Worm (Caenorhabditis elegans) whole organism, L4 larva: ENCODE results near the gene sup-18.
A peak's percentile ranks its signal among the peaks of the same experiment; 100 is the strongest.

Experiments used
- D1046.2 ChIP-seq: fragments of 200-800 bp; sonication (Bioruptor generic); IDR thresholded peaks from 2 replicates; pipeline ENCODE4 v1.3.6; 2022; ENCODE audit warnings: missing genetic modification characterization, missing compliant biosample characterization
- F10B5.3 ChIP-seq: sonication (generic microtip); optimal IDR thresholded peaks from 2 replicates; lab custom pipeline; 2016; ENCODE audit warnings: mild to moderate bottlenecking, missing genetic modification characterization, missing compliant biosample characterization
- F26F4.8 ChIP-seq: fragments of 200-800 bp; sonication (Bioruptor generic); conservative IDR thresholded peaks from 2 replicates; pipeline ENCODE4 v1.3.6; 2022; ENCODE audit warnings: missing genetic modification characterization, missing compliant biosample characterization
- F37D6.2 ChIP-seq: sonication (generic microtip); optimal IDR thresholded peaks from 2 replicates; lab custom pipeline; 2016; ENCODE audit warnings: mild to moderate bottlenecking, missing genetic modification characterization, missing compliant biosample characterization
- F44E2.7 ChIP-seq: fragments of 200-800 bp; sonication (Bioruptor generic); IDR thresholded peaks from 2 replicates; pipeline ENCODE4 v2.1.2; 2022; ENCODE audit warnings: missing genetic modification characterization, missing compliant biosample characterization
- R02D3.7 ChIP-seq: fragments of 150-350 bp; sonication (generic microtip); optimal IDR thresholded peaks from 3 replicates; lab custom pipeline; 2014; ENCODE audit warnings: missing biosample characterization, missing genetic modification characterization
- T26A8.4 ChIP-seq: fragments of 200-800 bp; sonication (Bioruptor generic); IDR thresholded peaks from 2 replicates; pipeline ENCODE4 v1.3.6; 2022; ENCODE audit warnings: missing genetic modification characterization, missing compliant biosample characterization
- Y105C5A.15 ChIP-seq: fragments of 200-800 bp; sonication (Bioruptor generic); IDR thresholded peaks from 2 replicates; pipeline ENCODE4 v1.3.6; 2022; ENCODE audit warnings: missing genetic modification characterization, missing compliant biosample characterization
- aha-1 ChIP-seq: fragments of 150-350 bp; peaks from one replicate; lab custom pipeline; 2014; ENCODE audit warnings: missing biosample characterization, missing genetic modification characterization
- aly-2 ChIP-seq: sonication (generic microtip); optimal IDR thresholded peaks from 2 replicates; lab custom pipeline; 2018; ENCODE audit warnings: missing biosample characterization, missing genetic modification characterization
- ceh-20 ChIP-seq: fragments of 200-800 bp; sonication (Bioruptor generic); IDR thresholded peaks from 2 replicates; pipeline ENCODE4 v1.3.6; 2022; ENCODE audit warnings: missing genetic modification reagents, missing genetic modification characterization, missing compliant biosample characterization
- ceh-62 ChIP-seq: sonication (generic microtip); optimal IDR thresholded peaks from 2 replicates; lab custom pipeline; 2017; ENCODE audit warnings: missing biosample characterization, missing genetic modification characterization
- daf-12 ChIP-seq: fragments of 150-350 bp; optimal IDR thresholded peaks from 2 replicates; lab custom pipeline; 2014; ENCODE audit warnings: missing biosample characterization, missing genetic modification reagents, missing genetic modification characterization
- daf-19 ChIP-seq: fragments of 200-800 bp; sonication (Bioruptor generic); conservative IDR thresholded peaks from 2 replicates; pipeline ENCODE4 v1.3.6; 2022; ENCODE audit warnings: missing genetic modification characterization, missing compliant biosample characterization
- dmd-8 ChIP-seq: fragments of 200-800 bp; sonication (Bioruptor generic); IDR thresholded peaks from 2 replicates; pipeline ENCODE4 v1.3.6; 2022; ENCODE audit warnings: missing genetic modification characterization, missing compliant biosample characterization
- dmd-9 ChIP-seq: fragments of 200-800 bp; sonication (Bioruptor generic); IDR thresholded peaks from 2 replicates; pipeline ENCODE4 v1.3.6; 2022; ENCODE audit warnings: missing genetic modification reagents, missing genetic modification characterization, missing compliant biosample characterization
- lin-13 ChIP-seq: fragments of 150-350 bp; optimal IDR thresholded peaks from 2 replicates; lab custom pipeline; 2014; ENCODE audit warnings: missing biosample characterization, missing genetic modification reagents, missing genetic modification characterization
- lin-29 ChIP-seq: fragments of 200-800 bp; sonication (Bioruptor generic); IDR thresholded peaks from 2 replicates; pipeline ENCODE4 v1.3.6; 2022; ENCODE audit warnings: missing genetic modification reagents, missing genetic modification characterization, missing compliant biosample characterization
- lin-39 ChIP-seq: fragments of 150-350 bp; optimal IDR thresholded peaks from 2 replicates; lab custom pipeline; 2014; ENCODE audit warnings: missing biosample characterization, missing genetic modification reagents, missing genetic modification characterization
- madf-5 ChIP-seq, 2 experiments: fragments of 200-800 bp; sonication (Bioruptor generic); IDR thresholded peaks; 2 replicates each; pipeline ENCODE4 v1.3.6; 2022; ENCODE audit warnings: missing compliant biosample characterization in 2 of 2, missing genetic modification characterization in 2 of 2
- mes-2 ChIP-seq: sonication (generic microtip); optimal IDR thresholded peaks from 2 replicates; lab custom pipeline; 2016; ENCODE audit warnings: missing genotype, mild to moderate bottlenecking, missing genetic modification characterization, missing compliant biosample characterization; ENCODE audit not compliant: poor library complexity, severe bottlenecking
- nhr-102 ChIP-seq: sonication (generic microtip); optimal IDR thresholded peaks from 2 replicates; lab custom pipeline; 2016; ENCODE audit warnings: mild to moderate bottlenecking, missing genetic modification characterization, moderate library complexity, missing compliant biosample characterization
- nhr-11 ChIP-seq: fragments of 150-350 bp; optimal IDR thresholded peaks from 2 replicates; lab custom pipeline; 2014; ENCODE audit warnings: missing biosample characterization, missing genetic modification characterization
- nhr-111 ChIP-seq: fragments of 200-800 bp; sonication (Bioruptor generic); optimal IDR thresholded peaks from 2 replicates; lab custom pipeline; 2018; ENCODE audit warnings: mild to moderate bottlenecking, missing genetic modification characterization, missing compliant biosample characterization
- pha-4 ChIP-seq, 2 experiments: fragments of 150-350 bp in 1 of 2; fragments of 200-800 bp in 1 of 2; sonication (Bioruptor generic) in 1 of 2; IDR thresholded peaks in 1 of 2; optimal IDR thresholded peaks in 1 of 2; 2 replicates each; pipeline versions ENCODE4 v1.3.6 to Lab custom; 2014 to 2022; ENCODE audit warnings: missing genetic modification characterization in 2 of 2, missing genetic modification reagents in 2 of 2, missing biosample characterization in 1 of 2, missing compliant biosample characterization in 1 of 2
- php-3 ChIP-seq: fragments of 200-800 bp; sonication (Bioruptor generic); IDR thresholded peaks from 2 replicates; pipeline ENCODE4 v1.3.6; 2022; ENCODE audit warnings: missing genetic modification reagents, missing genetic modification characterization, missing compliant biosample characterization
- rbr-2 ChIP-seq: sonication (generic microtip); optimal IDR thresholded peaks from 2 replicates; lab custom pipeline; 2016; ENCODE audit warnings: missing genotype, missing genetic modification characterization, missing compliant biosample characterization
- saeg-2 ChIP-seq: fragments of 200-800 bp; sonication (Bioruptor generic); IDR thresholded peaks from 2 replicates; pipeline ENCODE4 v1.3.6; 2022; ENCODE audit warnings: missing genetic modification reagents, missing genetic modification characterization, missing compliant biosample characterization
- sdz-12 ChIP-seq: fragments of 200-800 bp; sonication (Bioruptor generic); optimal IDR thresholded peaks from 2 replicates; lab custom pipeline; 2018; ENCODE audit warnings: mild to moderate bottlenecking, missing genetic modification characterization, missing compliant biosample characterization
- snpc-4 ChIP-seq: fragments of 150-350 bp; optimal IDR thresholded peaks from 2 replicates; lab custom pipeline; 2014; ENCODE audit warnings: missing biosample characterization, missing genetic modification characterization
- spr-1 ChIP-seq: sonication (generic microtip); optimal IDR thresholded peaks from 2 replicates; lab custom pipeline; 2016; ENCODE audit warnings: mild to moderate bottlenecking, missing genetic modification characterization, missing compliant biosample characterization
- tra-1 ChIP-seq: fragments of 200-800 bp; sonication (Bioruptor generic); IDR thresholded peaks from 2 replicates; pipeline ENCODE4 v1.3.6; 2022; ENCODE audit warnings: missing genetic modification reagents, missing genetic modification characterization, missing compliant biosample characterization
- unc-62 ChIP-seq, 3 experiments: fragments of 150-350 bp in 1 of 3; sonication (generic microtip); optimal IDR thresholded peaks in 2 of 3; peaks in 1 of 3; 1 replicate in 1 of 3; 2 replicates in 2 of 3; lab custom pipeline; 2014 to 2017; ENCODE audit warnings: missing biosample characterization in 3 of 3, missing genetic modification characterization in 3 of 3, missing genetic modification reagents in 3 of 3, missing genotype in 1 of 3
- vab-7 ChIP-seq: fragments of 200-800 bp; sonication (Bioruptor generic); IDR thresholded peaks from 2 replicates; pipeline ENCODE4 v1.3.6; 2022; ENCODE audit warnings: missing genetic modification reagents, missing genetic modification characterization, missing compliant biosample characterization
- zip-11 ChIP-seq: fragments of 200-800 bp; sonication (Bioruptor generic); IDR thresholded peaks from 2 replicates; pipeline ENCODE4 v1.3.6; 2022; ENCODE audit warnings: missing genetic modification characterization, missing compliant biosample characterization

Gene sup-18

DNA sequence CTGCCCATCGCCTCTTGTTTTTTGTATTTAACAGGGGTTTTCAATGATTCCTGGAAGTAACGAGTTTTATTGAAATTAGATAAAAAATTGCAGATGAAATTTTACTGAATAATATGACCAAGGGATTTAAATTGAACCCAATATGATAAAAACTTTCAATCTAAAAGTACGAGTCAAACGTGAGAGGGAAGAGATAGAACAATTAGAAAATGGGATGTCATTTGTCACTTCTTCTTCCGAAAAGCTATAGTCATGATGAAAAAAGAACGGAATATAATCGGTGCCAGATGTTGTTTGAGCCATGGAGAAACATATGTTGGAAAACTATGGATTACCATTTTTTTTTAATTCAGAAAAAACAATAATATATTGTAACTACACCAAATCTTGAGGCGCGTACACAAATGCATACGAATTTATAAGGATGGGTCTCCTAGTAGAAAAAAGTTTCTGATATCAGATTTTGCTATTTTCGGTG is at the start of gene sup-18:
Gene sup-18 (minus strand): TSS at position 51 of the 478 bp plus-strand sequence.
- TF ChIP-seq unc-62 (GFP tag; optimal IDR thresholded peaks at IDR 0.05 in 1 of 2; lab: Kevin White, UChicago) (peak in 1 of 2 experiments; percentile 36), unc-62 (tag; optimal IDR thresholded peaks at IDR 0.05; lab: Kevin White, UChicago) (no peak), sdz-12 (GFP tag; lab: Kevin White, UChicago) (no peak)

DNA sequence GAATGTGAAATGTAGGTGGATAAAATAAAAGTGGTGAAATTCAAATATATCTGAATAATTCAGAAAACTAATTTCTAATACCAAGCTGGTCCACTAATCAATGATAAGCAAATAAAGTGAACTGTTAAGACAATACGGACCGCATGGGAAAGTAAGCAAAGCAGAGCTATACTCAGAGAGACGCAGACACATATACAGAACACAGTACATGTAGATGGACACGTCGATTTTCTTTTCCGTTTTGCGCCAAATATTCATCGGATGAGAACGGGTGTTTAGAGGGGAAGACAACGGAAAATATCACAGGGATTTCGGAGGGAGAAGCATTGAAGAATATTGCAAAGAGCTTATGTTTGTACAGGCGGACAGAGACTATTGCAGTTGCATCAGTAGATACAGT is 47.3 kb upstream of the sup-18 start:
- TF ChIP-seq mes-2 (peak; percentile 7), daf-12 (tag; lab: Kevin White, UChicago) (no peak), aha-1 (peak; percentile 70)

DNA sequence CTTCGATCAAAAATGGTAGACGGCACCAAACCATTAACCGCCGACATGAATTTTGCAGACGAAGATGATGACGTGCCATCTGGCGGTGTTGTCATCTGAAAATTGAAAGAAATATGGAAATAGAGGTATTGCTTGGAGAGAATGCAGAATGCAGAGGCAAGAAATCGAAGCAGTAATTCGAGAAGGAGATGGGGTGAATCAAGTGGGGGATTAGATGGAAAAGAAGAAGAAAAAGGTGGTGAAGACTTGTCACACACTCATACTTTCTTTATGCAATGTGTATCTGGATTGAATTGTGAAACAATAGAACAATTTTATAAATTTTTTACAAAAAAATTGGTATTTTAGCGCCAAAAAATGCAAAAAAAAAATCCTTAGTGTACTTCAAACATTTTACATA is 46.1 kb upstream of the sup-18 start, which contains the start of gene tag-250:
Gene tag-250 (minus strand): TSS at position 101 of the 400 bp plus-strand sequence.
- TF ChIP-seq D1046.2 (GFP tag; lab: Robert Waterston, UW) (no peak), unc-62 (GFP tag; optimal IDR thresholded peaks at IDR 0.05 in 1 of 2; lab: Kevin White, UChicago) (peak in 1 of 2 experiments; percentile 72), unc-62 (tag; optimal IDR thresholded peaks at IDR 0.05; lab: Kevin White, UChicago) (no peak), zip-11 (GFP tag; lab: Robert Waterston, UW) (no peak), snpc-4 (tag; lab: Kevin White, UChicago) (no peak), F44E2.7 (GFP tag; lab: Robert Waterston, UW) (no peak), madf-5 (GFP tag; IDR thresholded peaks at IDR 0.05; lab: Robert Waterston, UW) (no peak), pha-4 (GFP tag; IDR thresholded peaks at IDR 0.05; lab: Robert Waterston, UW) (no peak), pha-4 (tag; optimal IDR thresholded peaks at IDR 0.05; lab: Kevin White, UChicago) (no peak), tra-1 (GFP tag; lab: Robert Waterston, UW) (no peak), dmd-9 (no peak)

DNA sequence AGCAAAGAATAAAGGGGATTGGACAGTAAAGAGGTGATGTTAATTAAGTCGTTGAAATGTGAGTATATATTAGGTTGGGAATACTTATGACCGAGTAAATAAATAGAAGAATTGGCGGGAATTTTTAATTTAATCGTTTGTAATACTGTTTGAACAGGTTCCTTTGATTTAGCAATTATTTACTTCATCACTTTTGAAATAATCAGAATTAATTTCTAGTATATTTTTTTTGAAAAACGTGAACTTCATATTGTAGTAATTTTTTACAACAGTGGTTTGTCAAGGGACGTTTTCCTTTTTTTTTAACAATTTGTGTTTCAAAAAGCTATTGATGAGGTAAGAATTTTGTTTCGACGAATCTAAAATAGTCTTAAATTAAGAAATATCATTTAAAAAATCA is 43.5 kb upstream of the sup-18 start, which contains the start of gene C29E4.17:
Gene C29E4.17 (plus strand): TSS at position 301 of the 400 bp plus-strand sequence.
- TF ChIP-seq sdz-12 (GFP tag; lab: Kevin White, UChicago) (no peak), F37D6.2 (no peak), T26A8.4 (GFP tag; lab: Robert Waterston, UW) (no peak), lin-39 (tag; lab: Kevin White, UChicago) (no peak), lin-13 (GFP tag; lab: Kevin White, UChicago) (no peak), spr-1 (tag; lab: Kevin White, UChicago) (no peak), F10B5.3 (tag; lab: Kevin White, UChicago) (no peak)

DNA sequence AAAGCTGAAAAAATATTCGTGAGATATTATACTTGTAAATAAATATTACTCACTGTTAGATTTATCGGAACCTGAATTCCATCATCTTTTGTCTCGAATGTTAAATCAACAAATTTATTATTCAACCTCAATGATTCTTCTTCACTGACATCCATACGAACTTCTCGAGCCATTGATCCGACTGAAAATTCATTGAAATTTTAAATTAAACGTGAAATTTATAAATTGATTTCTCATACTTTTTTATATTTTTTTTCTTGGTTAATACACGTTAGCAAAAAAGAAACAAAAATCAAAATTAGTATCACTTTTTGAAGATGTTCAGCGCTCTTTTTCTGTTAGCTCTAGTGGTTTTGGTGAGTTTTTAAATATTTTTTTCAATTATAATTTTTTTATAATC is 41.1 kb upstream of the sup-18 start, which contains the start of gene C29E4.14:
Gene C29E4.14 (plus strand): TSS at position 301 of the 400 bp plus-strand sequence.
- no peak for TF ChIP-seq lin-13 (GFP tag; lab: Kevin White, UChicago)
- TF ChIP-seq nhr-11 (tag; lab: Kevin White, UChicago) = no peak
- no peak for TF ChIP-seq Y105C5A.15 (GFP tag; lab: Robert Waterston, UW)
- TF ChIP-seq aly-2 (tag; lab: Kevin White, UChicago) = no peak
- no peak for TF ChIP-seq lin-29 (GFP tag; lab: Robert Waterston, UW)
- TF ChIP-seq dmd-8 = no peak
- TF ChIP-seq madf-5 (GFP tag; IDR thresholded peaks at IDR 0.05; lab: Robert Waterston, UW) = no peak
- no peak for TF ChIP-seq R02D3.7 (tag; lab: Kevin White, UChicago)

DNA sequence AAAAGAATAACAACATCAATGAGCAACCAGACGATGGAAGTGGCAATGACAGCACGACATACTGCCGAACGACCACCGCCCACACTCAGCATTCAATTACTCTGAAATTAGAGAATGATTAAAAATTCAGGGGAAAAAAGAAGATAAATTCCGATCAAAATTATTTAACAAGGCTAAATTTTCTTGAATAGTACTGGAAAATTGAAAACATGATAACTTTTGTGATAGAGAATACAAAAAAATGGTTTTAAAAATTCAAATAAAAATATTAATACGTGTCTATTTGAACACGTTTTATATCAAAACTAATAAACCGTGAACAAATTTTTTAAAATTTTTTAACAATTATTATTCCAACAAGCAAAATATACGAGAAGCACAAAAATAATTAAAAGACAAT is 39.0 kb upstream of the sup-18 start, which contains the start of gene gly-3:
Gene gly-3 (minus strand): TSS at position 101 of the 400 bp plus-strand sequence.
- no peak for TF ChIP-seq nhr-111 (GFP tag; lab: Kevin White, UChicago)
- TF ChIP-seq, all 104 proteins: peak for 0

DNA sequence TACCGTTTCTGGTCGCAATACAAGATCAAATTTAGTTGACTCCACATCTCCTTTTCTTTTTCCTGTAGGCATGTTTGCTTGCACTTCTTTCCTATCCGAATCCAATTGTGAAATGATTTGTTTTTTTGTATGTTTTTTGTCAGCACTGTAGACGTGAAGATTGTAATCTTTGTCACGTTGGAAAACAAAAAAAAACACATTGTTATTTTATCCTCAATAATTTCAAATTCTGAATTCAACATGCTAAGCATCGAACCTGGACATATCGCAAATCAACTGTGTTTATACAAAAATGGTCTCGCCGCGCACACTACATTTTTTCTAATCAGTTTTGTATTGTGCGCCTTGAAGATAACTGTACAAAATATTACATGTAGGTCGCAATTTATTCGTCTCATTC is 34.8 kb upstream of the sup-18 start, which contains the start of gene ZK688.12:
Gene ZK688.12 (minus strand): TSS at position 101 of the 400 bp plus-strand sequence.
- TF ChIP-seq F37D6.2 (no peak), lin-39 (tag; lab: Kevin White, UChicago) (no peak), ceh-62 (tag; lab: Kevin White, UChicago) (no peak), rbr-2 (tag; lab: Kevin White, UChicago) (no peak), F26F4.8 (no peak), nhr-102 (no peak), spr-1 (tag; lab: Kevin White, UChicago) (no peak), saeg-2 (GFP tag; lab: Robert Waterston, UW) (no peak), ceh-20 (no peak), php-3 (no peak), daf-19 (GFP tag; lab: Robert Waterston, UW) (no peak), F10B5.3 (tag; lab: Kevin White, UChicago) (no peak), vab-7 (GFP tag; lab: Robert Waterston, UW) (no peak)
